Fruit fly (Drosophila melanogaster): ENCODE results near the gene CtsB.

- no peak for TF ChIP-seq CTCF (optimal IDR thresholded peaks at IDR 0.05)
- TF ChIP-seq CG8478 (optimal IDR thresholded peaks at IDR 0.05): no peak
Observed at dm6 chrX:13740062-13740461, 41.9 kb downstream of the CtsB start.

All from S2 (cell line).